Worm (Caenorhabditis elegans): ENCODE measurements around the gene ndnf-1.

DNA sequence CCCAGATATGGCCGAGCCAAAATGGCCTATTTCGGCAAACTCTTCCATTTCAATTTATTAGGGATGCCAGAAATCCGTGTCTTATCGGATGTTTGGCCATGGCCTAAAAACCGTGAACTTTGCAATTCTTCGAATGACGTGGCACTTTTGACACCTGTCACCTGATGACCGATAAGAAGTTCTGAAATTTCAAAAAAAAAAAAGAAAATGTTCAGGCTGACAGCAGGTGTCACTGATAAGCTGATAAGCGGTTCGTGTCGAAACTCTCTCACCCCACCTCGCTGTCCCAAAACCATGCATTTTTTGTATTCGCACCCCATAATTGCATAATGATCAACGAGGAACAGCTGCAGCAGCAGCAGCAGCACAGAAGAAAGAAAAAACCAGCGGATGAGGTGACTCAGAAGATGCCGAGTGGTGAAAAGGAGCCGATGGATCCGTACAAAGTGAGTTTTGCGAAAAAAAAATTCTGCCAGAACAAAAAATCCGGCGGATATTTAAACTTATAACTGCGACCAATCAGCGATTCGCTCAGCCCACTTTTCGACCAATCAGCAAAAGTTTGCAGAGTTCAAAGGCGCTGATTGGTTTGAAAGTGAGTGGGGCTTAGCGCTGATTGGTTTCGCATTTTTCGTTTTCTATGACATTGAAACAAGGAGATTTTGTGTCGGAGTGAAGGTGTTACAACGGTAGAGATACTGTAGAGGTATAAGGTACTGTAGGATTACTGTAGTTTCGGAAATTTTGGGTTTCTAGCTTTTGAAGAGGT is 16.2 kb downstream of the ndnf-1 start, which contains the start of the genes Y54G2A.28 and vrp-1:
- TF ChIP-seq hmg-4 (GFP tag; optimal IDR thresholded peaks at IDR 0.05) (no peak), flt-1 (GFP tag; IDR thresholded peaks at IDR 0.05) (no peak), tbx-37 (GFP tag; conservative IDR thresholded peaks at IDR 0.05) (no peak), tra-4 (tag; optimal IDR thresholded peaks at IDR 0.05) (no peak)
